Worm (Caenorhabditis elegans) whole organism, late embryonic: Measurements from ENCODE around the gene Y15E3A.3.

ENCODE experiments used
- C08G9.2 ChIP-seq: sonication (generic microtip); optimal IDR thresholded peaks from 2 replicates; lab custom pipeline; 2016; ENCODE audit warnings: mild to moderate bottlenecking, missing genetic modification characterization, moderate library complexity, missing compliant biosample characterization
- C38D4.7 ChIP-seq: fragments of 200-800 bp; sonication (Bioruptor generic); optimal IDR thresholded peaks from 2 replicates; lab custom pipeline; 2018; ENCODE audit warnings: mild to moderate bottlenecking, missing genetic modification characterization, moderate library complexity, missing compliant biosample characterization
- F13H6.1 ChIP-seq: sonication (generic microtip); optimal IDR thresholded peaks from 2 replicates; lab custom pipeline; 2016; ENCODE audit warnings: missing genetic modification characterization, missing compliant biosample characterization
- K09A11.1 ChIP-seq: sonication (generic microtip); optimal IDR thresholded peaks from 2 replicates; lab custom pipeline; 2017; ENCODE audit warnings: antibody characterized with exemption, mild to moderate bottlenecking, missing genetic modification characterization, missing compliant biosample characterization; ENCODE audit not compliant: insufficient read depth
- Y22D7AL.16 ChIP-seq: sonication (generic microtip); optimal IDR thresholded peaks from 2 replicates; lab custom pipeline; 2016; ENCODE audit warnings: missing genetic modification characterization, missing compliant biosample characterization
- ahr-1 ChIP-seq: sonication (generic microtip); optimal IDR thresholded peaks from 2 replicates; lab custom pipeline; 2016; ENCODE audit warnings: missing genetic modification characterization, missing compliant biosample characterization
- ama-1 ChIP-seq: fragments of 150-350 bp; optimal IDR thresholded peaks from 2 replicates; lab custom pipeline; 2014
- ceh-14 ChIP-seq: sonication (generic microtip); optimal IDR thresholded peaks from 2 replicates; lab custom pipeline; 2016; ENCODE audit warnings: missing genotype, missing genetic modification characterization, missing compliant biosample characterization
- ceh-18 ChIP-seq: sonication (generic microtip); optimal IDR thresholded peaks from 2 replicates; lab custom pipeline; 2016; ENCODE audit warnings: missing genetic modification characterization, missing compliant biosample characterization
- ceh-19 ChIP-seq: fragments of 200-800 bp; sonication (Bioruptor generic); optimal IDR thresholded peaks from 2 replicates; lab custom pipeline; 2018; ENCODE audit warnings: mild to moderate bottlenecking, missing genetic modification characterization, missing compliant biosample characterization
- ceh-22 ChIP-seq: sonication (generic microtip); optimal IDR thresholded peaks from 2 replicates; lab custom pipeline; 2017; ENCODE audit warnings: missing biosample characterization, missing genetic modification characterization
- ceh-30 ChIP-seq: fragments of 150-350 bp; optimal IDR thresholded peaks from 2 replicates; lab custom pipeline; 2014; ENCODE audit warnings: missing biosample characterization, missing genetic modification characterization
- ceh-31 ChIP-seq: sonication (generic microtip); optimal IDR thresholded peaks from 2 replicates; lab custom pipeline; 2016; ENCODE audit warnings: missing genetic modification characterization, missing compliant biosample characterization
- ceh-34 ChIP-seq: sonication (generic microtip); optimal IDR thresholded peaks from 2 replicates; lab custom pipeline; 2016; ENCODE audit warnings: mild to moderate bottlenecking, missing genetic modification characterization, missing compliant biosample characterization
- ceh-45 ChIP-seq: fragments of 200-800 bp; sonication (Bioruptor generic); IDR thresholded peaks from 2 replicates; pipeline ENCODE4 v1.3.6; 2022; ENCODE audit warnings: missing genetic modification reagents, missing genetic modification characterization, missing compliant biosample characterization
- ceh-48 ChIP-seq: sonication (generic microtip); optimal IDR thresholded peaks from 2 replicates; lab custom pipeline; 2016; ENCODE audit warnings: missing genetic modification characterization, inconsistent platforms, missing compliant biosample characterization
- ceh-6 ChIP-seq: fragments of 200-800 bp; sonication (Bioruptor generic); optimal IDR thresholded peaks from 2 replicates; lab custom pipeline; 2018; ENCODE audit warnings: mild to moderate bottlenecking, missing genetic modification characterization, missing compliant biosample characterization
- dmd-4 ChIP-seq: sonication (generic microtip); optimal IDR thresholded peaks from 2 replicates; lab custom pipeline; 2016; ENCODE audit warnings: borderline replicate concordance, missing genetic modification characterization, missing compliant biosample characterization
- elt-2 ChIP-seq: sonication (generic microtip); optimal IDR thresholded peaks from 2 replicates; lab custom pipeline; 2016; ENCODE audit warnings: missing genetic modification reagents, missing genetic modification characterization, missing compliant biosample characterization
- elt-4 ChIP-seq: sonication (generic microtip); optimal IDR thresholded peaks from 2 replicates; lab custom pipeline; 2016; ENCODE audit warnings: missing genetic modification characterization, missing compliant biosample characterization
- ets-4 ChIP-seq: sonication (generic microtip); optimal IDR thresholded peaks from 2 replicates; lab custom pipeline; 2016; ENCODE audit warnings: missing genetic modification characterization, missing compliant biosample characterization
- eyg-1 ChIP-seq: sonication (generic microtip); optimal IDR thresholded peaks from 2 replicates; lab custom pipeline; 2016; ENCODE audit warnings: missing genotype, missing genetic modification characterization, missing compliant biosample characterization
- fax-1 ChIP-seq: sonication (generic microtip); optimal IDR thresholded peaks from 2 replicates; lab custom pipeline; 2016; ENCODE audit warnings: missing genotype, missing genetic modification characterization, missing compliant biosample characterization
- fkh-10 ChIP-seq: fragments of 150-350 bp; optimal IDR thresholded peaks from 2 replicates; lab custom pipeline; 2014; ENCODE audit warnings: missing biosample characterization, missing genetic modification reagents, missing genetic modification characterization
- gmeb-2 ChIP-seq: sonication (generic microtip); optimal IDR thresholded peaks from 2 replicates; lab custom pipeline; 2016; ENCODE audit warnings: missing genetic modification characterization, inconsistent platforms, missing compliant biosample characterization
- hlh-13 ChIP-seq: fragments of 200-800 bp; sonication (Bioruptor generic); optimal IDR thresholded peaks from 2 replicates; lab custom pipeline; 2018; ENCODE audit warnings: mild to moderate bottlenecking, missing genetic modification characterization, missing compliant biosample characterization
- hlh-15 ChIP-seq: sonication (generic microtip); optimal IDR thresholded peaks from 2 replicates; lab custom pipeline; 2016; ENCODE audit warnings: missing genetic modification characterization, missing compliant biosample characterization
- hlh-8 ChIP-seq: sonication (generic microtip); optimal IDR thresholded peaks from 2 replicates; lab custom pipeline; 2016; ENCODE audit warnings: missing genotype, missing genetic modification characterization, missing compliant biosample characterization
- lim-6 ChIP-seq: sonication (generic microtip); optimal IDR thresholded peaks from 2 replicates; lab custom pipeline; 2016; ENCODE audit warnings: missing genetic modification characterization, missing compliant biosample characterization
- madf-2 ChIP-seq: sonication (generic microtip); optimal IDR thresholded peaks from 2 replicates; lab custom pipeline; 2017; ENCODE audit warnings: missing genetic modification characterization, missing compliant biosample characterization
- mec-3 ChIP-seq: sonication (generic microtip); optimal IDR thresholded peaks from 2 replicates; lab custom pipeline; 2016; ENCODE audit warnings: borderline replicate concordance, missing genetic modification characterization, missing compliant biosample characterization
- nfya-1 ChIP-seq: sonication (generic microtip); optimal IDR thresholded peaks from 2 replicates; lab custom pipeline; 2017; ENCODE audit warnings: missing genetic modification characterization, mild to moderate bottlenecking, missing compliant biosample characterization, antibody characterized with exemption, moderate library complexity
- nhr-11 ChIP-seq: fragments of 150-350 bp; optimal IDR thresholded peaks from 2 replicates; lab custom pipeline; 2014; ENCODE audit warnings: missing biosample characterization, missing genetic modification characterization
- nhr-232 ChIP-seq: sonication (generic microtip); optimal IDR thresholded peaks from 2 replicates; lab custom pipeline; 2016; ENCODE audit warnings: missing genetic modification characterization, missing compliant biosample characterization
- odd-2 ChIP-seq: sonication (generic microtip); optimal IDR thresholded peaks from 2 replicates; lab custom pipeline; 2017; ENCODE audit warnings: antibody characterized with exemption, mild to moderate bottlenecking, missing genetic modification characterization, missing compliant biosample characterization
- pax-1 ChIP-seq: fragments of 150-350 bp; optimal IDR thresholded peaks from 2 replicates; lab custom pipeline; 2014; ENCODE audit warnings: missing biosample characterization, missing genetic modification characterization
- pha-2 ChIP-seq: sonication (generic microtip); optimal IDR thresholded peaks from 2 replicates; lab custom pipeline; 2017; ENCODE audit warnings: mild to moderate bottlenecking, missing genetic modification characterization, missing compliant biosample characterization
- pha-4 ChIP-seq: fragments of 150-350 bp; optimal IDR thresholded peaks from 2 replicates; lab custom pipeline; 2018; ENCODE audit warnings: missing biosample characterization, missing genetic modification reagents, missing genetic modification characterization
- pros-1 ChIP-seq: fragments of 150-350 bp; optimal IDR thresholded peaks from 2 replicates; lab custom pipeline; 2014; ENCODE audit warnings: missing biosample characterization, missing genetic modification reagents, missing genetic modification characterization
- ref-2 ChIP-seq: sonication (generic microtip); optimal IDR thresholded peaks from 2 replicates; lab custom pipeline; 2016; ENCODE audit warnings: missing genetic modification characterization, missing compliant biosample characterization
- rnt-1 ChIP-seq: sonication (generic microtip); optimal IDR thresholded peaks from 2 replicates; lab custom pipeline; 2016; ENCODE audit warnings: missing genetic modification characterization, missing compliant biosample characterization
- sdc-2 ChIP-seq: sonication (generic microtip); optimal IDR thresholded peaks from 2 replicates; lab custom pipeline; 2016; ENCODE audit warnings: missing genotype, missing genetic modification characterization, missing compliant biosample characterization
- sox-2 ChIP-seq: fragments of 200-800 bp; sonication (Bioruptor generic); IDR thresholded peaks from 2 replicates; pipeline ENCODE4 v1.3.6; 2022; ENCODE audit warnings: missing genetic modification reagents, missing genetic modification characterization, missing compliant biosample characterization
- sox-4 ChIP-seq: sonication (generic microtip); optimal IDR thresholded peaks from 2 replicates; lab custom pipeline; 2017; ENCODE audit warnings: mild to moderate bottlenecking, missing genetic modification characterization, inconsistent platforms, missing compliant biosample characterization
- tbx-2 ChIP-seq: sonication (generic microtip); optimal IDR thresholded peaks from 2 replicates; lab custom pipeline; 2016; ENCODE audit warnings: missing genetic modification characterization, missing compliant biosample characterization
- tbx-7 ChIP-seq: sonication (generic microtip); optimal IDR thresholded peaks from 2 replicates; lab custom pipeline; 2016; ENCODE audit warnings: missing genotype, missing genetic modification characterization, missing compliant biosample characterization
- unc-42 ChIP-seq: sonication (generic microtip); optimal IDR thresholded peaks from 2 replicates; lab custom pipeline; 2016; ENCODE audit warnings: missing genotype, missing genetic modification characterization, missing compliant biosample characterization
- unc-55 ChIP-seq: sonication (generic microtip); optimal IDR thresholded peaks from 2 replicates; lab custom pipeline; 2017; ENCODE audit warnings: missing biosample characterization, missing genetic modification reagents, missing genetic modification characterization
- zip-5 ChIP-seq: sonication (generic microtip); optimal IDR thresholded peaks from 2 replicates; lab custom pipeline; 2016; ENCODE audit warnings: missing genetic modification characterization, missing compliant biosample characterization
- ztf-16 ChIP-seq: sonication (generic microtip); optimal IDR thresholded peaks from 2 replicates; lab custom pipeline; 2017; ENCODE audit warnings: missing genetic modification characterization, missing compliant biosample characterization

The Y15E3A.3 gene

ce11 chrX:15276241-15276640 lies 49.4 kb downstream of the Y15E3A.3 start:
- TF ChIP-seq tbx-7 (tag; lab: Kevin White, UChicago), result no peak
- TF ChIP-seq ceh-22 (tag; lab: Kevin White, UChicago), result no peak
- TF ChIP-seq, all 69 proteins: peak for 0

ce11 chrX:15274827-15275761 lies 50.5 kb downstream of the Y15E3A.3 start:
- peak; percentile 95 for TF ChIP-seq rnt-1 (tag; lab: Kevin White, UChicago)
- TF ChIP-seq odd-2 (tag; lab: Kevin White, UChicago), result no peak
- TF ChIP-seq pros-1 (tag; lab: Kevin White, UChicago), result peak; percentile 82
- TF ChIP-seq ama-1 (lab: Kevin White, UChicago), result no peak
- TF ChIP-seq elt-2, result peak; percentile 52
- TF ChIP-seq gmeb-2 (tag; lab: Kevin White, UChicago), result no peak
- TF ChIP-seq sox-2, result no peak
- peak; percentile 79 for TF ChIP-seq ceh-31 (tag; lab: Kevin White, UChicago)
- peak; percentile 37 for TF ChIP-seq madf-2 (tag; lab: Kevin White, UChicago)
- peak; percentile 82 for TF ChIP-seq ceh-19 (GFP tag; lab: Kevin White, UChicago)
- TF ChIP-seq ref-2 (tag; lab: Kevin White, UChicago), result peak; percentile 82
- no peak for TF ChIP-seq pax-1 (tag; lab: Kevin White, UChicago)
- TF ChIP-seq pha-4, result no peak
- no peak for TF ChIP-seq zip-5 (tag; lab: Kevin White, UChicago)
- TF ChIP-seq F13H6.1 (tag; lab: Kevin White, UChicago), result peak; percentile 58
- no peak for TF ChIP-seq unc-55 (GFP tag; lab: Kevin White, UChicago)
- peak; percentile 37 for TF ChIP-seq K09A11.1 (tag; lab: Kevin White, UChicago)
- peak; percentile 41 for TF ChIP-seq fax-1 (tag; lab: Kevin White, UChicago)
- TF ChIP-seq Y22D7AL.16 (tag; lab: Kevin White, UChicago), result no peak
- no peak for TF ChIP-seq lim-6 (tag; lab: Kevin White, UChicago)
- peak; percentile 94 for TF ChIP-seq ceh-18 (tag; lab: Kevin White, UChicago)
- peak; percentile 88 for TF ChIP-seq nfya-1 (tag; lab: Kevin White, UChicago)
- TF ChIP-seq nhr-232, result no peak
- TF ChIP-seq fkh-10, result peak; percentile 51
- TF ChIP-seq hlh-15 (tag; lab: Kevin White, UChicago), result no peak
- no peak for TF ChIP-seq eyg-1 (tag; lab: Kevin White, UChicago)
- peak; percentile 59 for TF ChIP-seq ceh-14
- TF ChIP-seq mec-3 (tag; lab: Kevin White, UChicago), result no peak
- TF ChIP-seq ets-4 (tag; lab: Kevin White, UChicago), result peak; percentile 46
- TF ChIP-seq pha-2, result no peak
- peak; percentile 29 for TF ChIP-seq hlh-8 (tag; lab: Kevin White, UChicago)
- no peak for TF ChIP-seq nhr-11 (tag; lab: Kevin White, UChicago)
- peak; percentile 90 for TF ChIP-seq ceh-34 (tag; lab: Kevin White, UChicago)
- no peak for TF ChIP-seq elt-4
- TF ChIP-seq C38D4.7 (GFP tag; lab: Kevin White, UChicago), result peak; percentile 9
- no peak for TF ChIP-seq hlh-13
- TF ChIP-seq unc-42 (tag; lab: Kevin White, UChicago), result no peak
- no peak for TF ChIP-seq dmd-4 (tag; lab: Kevin White, UChicago)
- no peak for TF ChIP-seq ceh-48 (tag; lab: Kevin White, UChicago)
- no peak for TF ChIP-seq ceh-30 (tag; lab: Kevin White, UChicago)
- no peak for TF ChIP-seq ceh-45
- TF ChIP-seq tbx-2 (tag; lab: Kevin White, UChicago), result peak; percentile 73
- peak; percentile 39 for TF ChIP-seq sdc-2
- TF ChIP-seq tbx-7 (tag; lab: Kevin White, UChicago), result no peak
- peak; percentile 38 for TF ChIP-seq ztf-16
- peak; percentile 45 for TF ChIP-seq C08G9.2
- TF ChIP-seq ahr-1, result no peak
- peak; percentile 24 for TF ChIP-seq ceh-6 (GFP tag; lab: Kevin White, UChicago)
- TF ChIP-seq sox-4 (tag; lab: Kevin White, UChicago), result no peak
